Fruit fly (Drosophila melanogaster): ENCODE results near the gene CG15408.

The CG15408 gene

DNA sequence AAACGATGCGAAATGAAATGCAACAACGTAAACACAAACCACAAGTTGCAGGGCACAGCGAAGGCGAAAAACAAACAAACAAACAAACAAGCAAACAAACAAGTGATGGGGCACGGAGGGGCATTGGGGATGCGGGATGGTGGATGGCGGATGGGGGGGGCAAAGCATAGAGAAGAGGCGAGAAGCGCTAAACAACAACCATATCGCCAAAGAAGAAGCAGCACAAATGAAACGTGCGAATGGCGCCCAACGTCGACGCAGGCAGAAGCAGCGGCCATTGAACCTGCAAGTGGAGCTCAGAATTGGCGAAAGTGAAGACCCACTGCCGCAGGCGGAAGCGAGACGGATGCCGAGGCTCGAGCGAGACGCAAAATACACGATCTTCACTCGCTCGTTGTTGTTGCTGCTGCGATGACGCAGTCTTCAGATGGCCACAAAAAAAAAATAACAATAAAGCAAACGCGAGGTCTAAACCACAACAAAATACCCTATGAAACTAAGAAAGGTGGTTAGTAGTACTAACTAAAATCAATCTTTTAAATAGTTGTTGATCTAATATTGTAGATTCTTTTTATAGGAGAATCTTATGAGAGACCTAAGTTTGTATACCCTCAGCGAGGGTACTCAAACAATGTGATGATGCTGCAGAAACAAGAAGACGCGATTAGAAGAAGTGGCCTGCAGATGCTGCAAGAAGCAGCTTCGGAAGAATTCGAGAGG lies 13.3 kb downstream of the CG15408 start:
- TF ChIP-seq h (optimal IDR thresholded peaks at IDR 0.05): no peak
- TF ChIP-seq insv (optimal IDR thresholded peaks at IDR 0.05): no peak
- TF ChIP-seq psq (optimal IDR thresholded peaks at IDR 0.05): no peak
- TF ChIP-seq ttk (optimal IDR thresholded peaks at IDR 0.05): no peak
- no peak for TF ChIP-seq Myc (optimal IDR thresholded peaks at IDR 0.05)
- TF ChIP-seq Sin3A (optimal IDR thresholded peaks at IDR 0.05): no peak

DNA sequence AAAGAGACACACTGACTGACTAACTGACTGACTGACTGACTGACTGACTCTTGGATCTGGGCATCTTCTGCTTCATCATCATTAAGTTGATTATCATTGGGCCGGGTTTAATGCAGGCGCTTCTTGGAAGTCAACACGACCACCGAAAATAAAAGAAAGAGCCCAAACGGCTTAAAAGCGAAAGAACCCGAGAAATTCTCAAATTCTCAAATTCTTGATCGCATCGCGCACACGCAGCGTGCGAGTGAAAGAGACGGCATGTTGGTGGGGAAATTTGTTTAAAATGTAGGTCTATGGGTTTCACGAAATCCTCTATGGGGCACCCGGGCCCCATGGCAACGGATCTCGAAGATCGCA lies 13.8 kb downstream of the CG15408 start:
- TF ChIP-seq psq (optimal IDR thresholded peaks at IDR 0.05): no peak
- TF ChIP-seq h (optimal IDR thresholded peaks at IDR 0.05): no peak
- TF ChIP-seq Sin3A (optimal IDR thresholded peaks at IDR 0.05): no peak
- TF ChIP-seq Myc (optimal IDR thresholded peaks at IDR 0.05): no peak
- no peak for TF ChIP-seq insv (optimal IDR thresholded peaks at IDR 0.05)
- TF ChIP-seq ttk (optimal IDR thresholded peaks at IDR 0.05): no peak

DNA sequence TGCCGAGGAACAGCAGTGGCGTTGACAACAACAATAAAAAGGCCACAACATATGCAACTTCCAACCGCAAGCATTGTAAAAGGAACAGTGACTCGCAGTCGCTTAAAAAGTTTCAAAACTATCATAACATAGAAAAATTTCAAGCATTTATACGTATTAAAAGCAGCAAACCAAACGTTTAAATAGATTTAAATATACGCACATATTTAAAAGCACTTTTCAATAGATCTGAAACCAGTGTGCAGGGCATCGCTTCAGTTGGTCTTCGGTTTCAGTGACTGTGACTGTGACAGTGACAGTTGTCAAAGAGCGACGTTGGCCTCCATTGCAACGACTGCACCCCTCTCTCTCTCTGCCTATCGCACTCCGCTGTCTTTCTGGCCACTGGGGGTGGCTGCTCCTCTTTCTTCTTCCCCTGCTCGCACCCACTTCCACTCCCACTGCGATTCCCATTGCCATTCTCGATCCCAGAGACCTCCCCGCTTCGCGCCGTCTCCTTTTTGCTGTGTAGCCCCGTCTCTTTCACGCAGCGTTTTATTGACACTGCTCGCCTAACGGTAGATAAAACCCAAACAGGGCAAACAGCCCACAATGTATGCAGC lies 15.6 kb downstream of the CG15408 start:
- TF ChIP-seq Myc (optimal IDR thresholded peaks at IDR 0.05): no peak

DNA sequence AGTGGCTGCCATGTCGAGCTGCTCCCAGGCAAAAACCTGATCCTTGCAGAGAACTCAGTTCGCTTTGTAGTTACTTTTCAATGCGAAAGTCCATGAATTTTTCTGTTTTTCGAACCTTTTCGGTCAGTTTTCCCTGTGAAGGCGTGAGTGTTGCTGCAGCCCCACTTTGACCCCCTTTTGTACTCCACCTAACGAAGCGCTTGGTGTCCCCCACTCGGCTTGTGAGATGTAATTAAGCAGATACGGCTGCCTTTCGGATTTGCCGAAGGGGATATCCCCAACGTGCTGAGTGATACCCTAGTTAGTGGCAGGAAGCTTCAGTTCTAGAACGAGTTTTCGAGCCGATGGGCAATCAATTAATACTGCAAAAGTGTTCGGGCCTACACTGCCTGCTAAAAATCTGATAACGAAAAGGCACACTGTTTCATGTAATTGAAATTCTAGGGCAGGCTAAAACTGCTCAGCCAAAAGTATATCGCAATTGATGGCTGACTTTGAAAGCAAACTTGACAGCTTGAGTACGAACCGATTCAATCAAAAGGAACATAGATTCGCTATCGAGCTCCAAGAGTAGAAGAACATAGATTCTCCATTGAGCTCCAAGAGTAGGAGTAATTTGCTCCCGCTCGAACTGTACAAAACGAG lies 19.1 kb downstream of the CG15408 start:
- no peak for TF ChIP-seq Myc (optimal IDR thresholded peaks at IDR 0.05)
- no peak for TF ChIP-seq insv (optimal IDR thresholded peaks at IDR 0.05)
- TF ChIP-seq h (optimal IDR thresholded peaks at IDR 0.05): no peak
- TF ChIP-seq Sin3A (optimal IDR thresholded peaks at IDR 0.05): no peak
- no peak for TF ChIP-seq ttk (optimal IDR thresholded peaks at IDR 0.05)
- no peak for TF ChIP-seq psq (optimal IDR thresholded peaks at IDR 0.05)

DNA sequence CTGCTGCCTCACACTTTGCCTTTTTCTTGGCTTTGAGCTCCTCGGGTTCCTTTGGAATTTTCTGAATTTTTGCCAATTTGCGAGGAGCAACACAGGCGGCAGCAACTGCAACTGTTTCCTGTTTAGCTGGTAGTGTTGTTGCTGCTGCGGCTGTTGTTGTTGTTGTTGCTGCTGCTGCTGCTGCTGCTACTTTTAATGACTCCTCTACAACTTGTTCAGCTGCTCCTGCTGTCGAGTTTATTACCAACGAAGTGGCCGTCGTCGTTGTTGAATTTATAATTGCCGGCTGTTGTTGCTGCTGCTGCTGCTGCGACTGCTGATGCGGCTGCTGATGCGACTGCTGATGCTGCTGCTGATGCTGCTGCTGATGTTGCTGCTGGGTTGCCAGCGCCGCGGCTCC lies 20.3 kb downstream of the CG15408 start:
- TF ChIP-seq psq (optimal IDR thresholded peaks at IDR 0.05): no peak
- TF ChIP-seq h (optimal IDR thresholded peaks at IDR 0.05): no peak
- TF ChIP-seq Myc (optimal IDR thresholded peaks at IDR 0.05): no peak
- TF ChIP-seq ttk (optimal IDR thresholded peaks at IDR 0.05): no peak

DNA sequence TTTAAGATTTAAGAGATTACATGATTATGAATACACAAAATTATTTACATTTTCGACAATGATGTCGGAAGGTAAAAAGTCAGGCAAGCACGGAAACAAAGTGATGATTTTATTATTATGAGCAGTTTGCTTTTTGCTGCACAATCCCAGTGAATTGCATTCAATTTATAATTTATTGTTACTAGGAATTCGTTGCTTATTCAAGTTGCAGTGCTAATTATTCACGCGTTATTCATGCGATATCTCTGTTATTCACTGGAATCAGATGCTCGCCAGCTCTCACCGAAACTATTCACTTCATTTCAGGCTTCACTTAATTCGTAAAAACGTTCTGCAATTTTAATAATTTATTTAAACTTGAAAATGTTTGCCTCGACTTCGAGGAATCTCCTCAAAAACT lies 21.2 kb downstream of the CG15408 start:
- TF ChIP-seq h (optimal IDR thresholded peaks at IDR 0.05): no peak
- no peak for TF ChIP-seq psq (optimal IDR thresholded peaks at IDR 0.05)
- no peak for TF ChIP-seq Sin3A (optimal IDR thresholded peaks at IDR 0.05)
- TF ChIP-seq ttk (optimal IDR thresholded peaks at IDR 0.05): no peak

DNA sequence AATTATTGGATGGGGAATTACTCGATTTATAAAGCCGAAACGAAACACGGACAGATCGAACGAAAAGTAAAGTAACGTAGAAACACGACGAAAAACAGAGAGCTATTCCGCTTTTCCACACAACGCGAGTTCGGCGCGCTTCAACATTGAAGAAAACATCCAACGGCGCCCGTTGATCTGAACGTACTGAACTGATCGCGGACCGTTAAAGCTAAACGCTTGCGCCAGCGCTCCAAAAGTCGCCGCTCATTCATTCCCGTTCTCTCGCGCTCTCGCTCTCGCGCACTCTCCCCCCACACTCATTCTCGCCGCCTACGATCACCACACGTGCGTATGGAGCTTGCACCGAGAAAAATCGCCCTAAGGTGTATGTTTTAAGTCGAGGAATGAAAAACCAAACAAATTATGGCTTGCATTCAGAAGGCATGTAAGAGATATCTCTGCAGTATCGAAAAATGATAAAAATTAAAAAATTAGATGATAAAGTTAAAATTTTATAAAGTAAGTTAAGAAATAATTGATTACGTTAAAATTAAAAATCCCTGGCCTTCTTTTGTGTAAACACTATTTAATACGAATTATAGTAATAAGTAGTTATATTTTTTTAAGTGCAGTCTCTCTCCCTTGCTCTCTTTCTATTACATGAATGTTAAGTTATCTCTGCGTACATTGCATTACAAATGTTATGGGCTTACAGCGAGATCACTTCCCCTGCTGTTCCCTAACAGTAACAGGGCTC lies 22.2 kb downstream of the CG15408 start, which contains the start of gene E23:
Gene E23 (minus strand): TSS at position 188 of the 739 bp plus-strand sequence.
- no peak for TF ChIP-seq ttk (optimal IDR thresholded peaks at IDR 0.05)
- no peak for TF ChIP-seq insv (optimal IDR thresholded peaks at IDR 0.05)
- TF ChIP-seq h (optimal IDR thresholded peaks at IDR 0.05): no peak
- TF ChIP-seq Myc (optimal IDR thresholded peaks at IDR 0.05): no peak
- no peak for TF ChIP-seq psq (optimal IDR thresholded peaks at IDR 0.05)
- TF ChIP-seq Sin3A (optimal IDR thresholded peaks at IDR 0.05): no peak

DNA sequence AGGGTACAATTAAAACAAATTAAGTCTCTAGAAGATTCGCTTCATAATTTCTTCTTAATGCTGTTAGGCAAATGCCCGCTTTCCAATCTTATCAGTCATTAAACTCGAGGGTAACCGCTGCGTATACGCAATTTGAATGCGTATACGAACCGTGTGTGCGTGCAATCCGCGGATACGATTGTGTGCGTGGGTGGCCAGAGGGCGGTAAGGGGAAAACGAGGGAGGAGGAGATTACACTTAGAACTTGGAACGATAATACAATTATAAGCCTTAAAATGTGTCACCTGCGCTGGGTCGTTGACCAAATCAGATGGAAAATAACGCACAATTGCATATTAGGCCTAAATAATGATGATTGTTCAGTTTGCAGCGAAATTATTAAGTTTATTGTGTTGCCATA lies 23.2 kb downstream of the CG15408 start:
- TF ChIP-seq h (optimal IDR thresholded peaks at IDR 0.05) (no peak), psq (optimal IDR thresholded peaks at IDR 0.05) (no peak), ttk (optimal IDR thresholded peaks at IDR 0.05) (no peak), Myc (optimal IDR thresholded peaks at IDR 0.05) (no peak), Sin3A (optimal IDR thresholded peaks at IDR 0.05) (no peak), insv (optimal IDR thresholded peaks at IDR 0.05) (no peak)

DNA sequence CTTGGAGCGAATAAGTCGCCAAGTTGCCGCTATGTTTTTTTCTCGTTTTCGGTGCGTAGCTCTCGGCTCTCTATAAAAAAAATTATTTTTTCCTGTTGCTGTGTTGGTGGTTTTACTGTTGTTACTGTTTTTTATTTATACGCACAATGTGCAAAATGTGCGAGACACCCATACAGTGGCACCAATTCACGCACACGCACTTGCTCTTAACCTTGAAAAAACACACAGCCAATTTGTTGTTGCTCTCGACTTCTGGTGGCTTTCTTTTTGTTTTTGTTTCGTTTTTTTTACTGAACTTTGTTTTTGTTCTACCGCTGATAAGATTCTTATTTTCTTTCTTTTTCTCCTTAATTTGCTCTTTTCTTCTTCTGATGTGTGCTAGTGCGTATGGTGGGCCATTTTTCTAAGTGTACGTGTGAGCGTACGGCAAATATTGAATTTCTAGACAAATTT lies 23.6 kb downstream of the CG15408 start:
- TF ChIP-seq h (optimal IDR thresholded peaks at IDR 0.05) (no peak), Sin3A (optimal IDR thresholded peaks at IDR 0.05) (no peak), insv (optimal IDR thresholded peaks at IDR 0.05) (no peak), ttk (optimal IDR thresholded peaks at IDR 0.05) (no peak), psq (optimal IDR thresholded peaks at IDR 0.05) (no peak), Myc (optimal IDR thresholded peaks at IDR 0.05) (no peak)

DNA sequence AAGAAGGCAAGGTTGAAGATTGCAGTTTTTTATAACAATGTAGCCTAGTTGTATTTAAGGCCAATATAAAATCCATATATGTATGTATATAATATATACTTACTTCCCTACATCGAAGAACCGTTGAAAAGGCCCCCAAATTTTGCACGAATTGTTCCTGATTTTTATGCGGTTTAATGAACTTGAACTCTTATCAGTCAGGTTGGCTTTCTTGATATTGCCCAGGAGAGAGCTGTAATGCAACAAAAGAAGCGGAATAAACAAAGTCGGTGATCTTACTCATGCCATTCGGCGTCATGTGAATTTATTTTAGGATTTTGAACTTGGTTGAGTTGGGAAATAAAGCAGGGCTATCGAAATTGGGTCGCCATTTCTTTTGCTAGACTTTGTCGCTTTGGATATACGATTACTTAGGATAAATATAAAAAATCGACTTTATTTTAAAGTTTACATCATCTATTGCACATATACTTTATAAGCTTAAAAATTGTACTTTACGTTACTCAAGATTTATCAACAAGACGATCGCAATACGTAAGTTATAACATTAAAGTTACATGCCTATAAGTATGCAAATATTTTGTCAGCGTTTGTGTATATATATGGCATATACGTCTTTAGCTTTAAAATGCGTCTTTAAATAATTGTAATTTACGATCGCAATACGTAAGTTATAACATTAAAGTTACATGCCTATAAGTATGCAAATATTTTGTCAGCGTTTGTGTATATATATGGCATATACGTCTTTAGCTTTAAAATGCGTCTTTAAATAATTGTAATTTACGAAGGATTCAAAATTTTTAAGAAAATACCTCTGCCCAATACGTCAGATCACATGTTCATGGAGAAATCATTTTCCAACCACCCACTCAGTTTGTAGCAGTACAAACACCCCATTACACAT lies 24.4 kb downstream of the CG15408 start, which contains the start of gene CG8838:
Gene CG8838 (plus strand): TSS at position 857 of the 907 bp plus-strand sequence.
- TF ChIP-seq Myc (optimal IDR thresholded peaks at IDR 0.05) (no peak), ttk (optimal IDR thresholded peaks at IDR 0.05) (no peak)

DNA sequence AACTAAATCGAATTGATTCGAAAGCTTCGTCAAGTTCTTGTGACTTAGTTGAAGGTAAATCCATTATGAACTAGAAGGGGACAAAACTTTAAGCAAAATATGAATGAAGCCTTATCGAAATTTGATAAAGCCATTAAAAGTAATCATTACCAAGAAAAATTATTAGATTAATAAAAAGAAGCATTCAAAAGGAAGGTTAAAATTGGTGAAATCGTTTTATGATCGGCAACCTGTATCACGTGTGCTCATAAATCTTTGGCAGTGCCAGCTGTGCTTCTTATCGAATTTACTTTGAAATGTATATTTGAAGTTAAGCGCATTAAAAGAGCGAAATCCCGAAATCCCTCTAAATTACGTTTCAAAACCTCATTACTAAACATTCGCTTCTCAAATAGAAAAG lies 29.2 kb downstream of the CG15408 start:
- no peak for TF ChIP-seq ttk (optimal IDR thresholded peaks at IDR 0.05)
- TF ChIP-seq insv (optimal IDR thresholded peaks at IDR 0.05): no peak
- no peak for TF ChIP-seq Sin3A (optimal IDR thresholded peaks at IDR 0.05)
- no peak for TF ChIP-seq psq (optimal IDR thresholded peaks at IDR 0.05)
- TF ChIP-seq Myc (optimal IDR thresholded peaks at IDR 0.05): no peak
